Worm (Caenorhabditis elegans) whole organism, midembryonic: ENCODE results near the gene srw-31.

Experiments used
- T22C8.4 ChIP-seq: fragments of 200-800 bp; sonication (Bioruptor generic); IDR thresholded peaks from 2 replicates; pipeline ENCODE4 v1.3.6; 2022; ENCODE audit warnings: missing genetic modification characterization, missing compliant biosample characterization
- cog-1 ChIP-seq: sonication (generic microtip); optimal IDR thresholded peaks from 2 replicates; lab custom pipeline; 2016; ENCODE audit warnings: missing genetic modification characterization, missing compliant biosample characterization
- flt-1 ChIP-seq: fragments of 200-800 bp; sonication (Bioruptor generic); IDR thresholded peaks from 2 replicates; pipeline ENCODE4 v1.3.6; 2022; ENCODE audit warnings: missing genetic modification characterization, missing compliant biosample characterization
- klf-2 ChIP-seq: fragments of 200-800 bp; sonication (Bioruptor generic); conservative IDR thresholded peaks from 2 replicates; pipeline ENCODE4 v1.3.6; 2022; ENCODE audit warnings: missing genetic modification reagents, missing genetic modification characterization, missing compliant biosample characterization
- med-1 ChIP-seq: sonication (generic microtip); optimal IDR thresholded peaks from 2 replicates; lab custom pipeline; 2017; ENCODE audit warnings: missing genetic modification characterization, mild to moderate bottlenecking, missing compliant biosample characterization, antibody characterized with exemption, missing genetic modification reagents; ENCODE audit not compliant: insufficient read depth
- ref-1 ChIP-seq: fragments of 200-800 bp; sonication (Bioruptor generic); conservative IDR thresholded peaks from 2 replicates; pipeline ENCODE4 v1.3.6; 2022; ENCODE audit warnings: missing genetic modification reagents, missing genetic modification characterization, missing compliant biosample characterization
- tab-1 ChIP-seq: fragments of 200-800 bp; sonication (Bioruptor generic); IDR thresholded peaks from 2 replicates; pipeline ENCODE4 v1.3.6; 2022; ENCODE audit warnings: missing genetic modification characterization, missing compliant biosample characterization
- ztf-23 ChIP-seq: fragments of 200-800 bp; sonication (Bioruptor generic); IDR thresholded peaks from 2 replicates; pipeline ENCODE4 v1.3.6; 2022; ENCODE audit warnings: missing genetic modification reagents, missing genetic modification characterization, missing compliant biosample characterization
- ztf-29 ChIP-seq: fragments of 200-800 bp; sonication (Bioruptor generic); IDR thresholded peaks from 2 replicates; pipeline ENCODE4 v1.3.6; 2022; ENCODE audit warnings: missing genetic modification reagents, missing genetic modification characterization, missing compliant biosample characterization

srw-31 gene

ce11 chrV:17486034-17486433 is 20.4 kb upstream of the srw-31 start, which contains the start of gene scl-24:
Gene scl-24 (plus strand): TSS chrV:17486334.
- TF ChIP-seq med-1 (GFP tag; lab: Kevin White, UChicago), result no peak
- TF ChIP-seq tab-1 (GFP tag; lab: Robert Waterston, UW), result no peak
- TF ChIP-seq klf-2 (GFP tag; lab: Robert Waterston, UW), result no peak
- no peak for TF ChIP-seq ztf-23 (GFP tag; lab: Robert Waterston, UW)
- TF ChIP-seq ref-1 (GFP tag; lab: Robert Waterston, UW), result no peak
- no peak for TF ChIP-seq ztf-29
- TF ChIP-seq flt-1, result no peak
- no peak for TF ChIP-seq cog-1
- no peak for TF ChIP-seq T22C8.4

DNA sequence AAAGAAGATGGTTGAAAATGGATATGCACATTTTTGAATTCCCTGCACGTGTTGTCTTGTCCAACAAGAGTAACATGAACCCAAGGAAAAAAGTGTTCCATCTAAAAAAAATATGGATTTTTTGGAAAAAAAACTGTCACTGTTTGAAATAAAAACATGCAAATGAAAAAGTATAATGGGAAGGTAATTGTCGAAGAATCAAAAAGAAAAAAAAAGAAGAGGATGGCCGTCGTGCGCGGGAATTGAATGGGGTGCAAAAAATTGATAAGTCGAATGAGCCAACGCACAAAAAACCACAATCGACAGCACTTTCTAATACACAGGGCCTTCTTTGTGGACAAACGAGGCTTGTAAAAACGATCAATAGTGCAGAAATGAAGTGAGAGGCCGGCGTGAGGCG is 12.7 kb upstream of the srw-31 start, which contains the start of gene fbxa-102:
fbxa-102 (minus strand) TSS at position 101 of the 400 bp plus-strand sequence.
- TF ChIP-seq med-1 (GFP tag; lab: Kevin White, UChicago) (no peak), ztf-29 (no peak), T22C8.4 (no peak), ztf-23 (GFP tag; lab: Robert Waterston, UW) (no peak), tab-1 (GFP tag; lab: Robert Waterston, UW) (no peak), klf-2 (GFP tag; lab: Robert Waterston, UW) (no peak), cog-1 (no peak), ref-1 (GFP tag; lab: Robert Waterston, UW) (no peak), flt-1 (no peak)

ce11 chrV:17496071-17496470 is 10.3 kb upstream of the srw-31 start, which contains the start of gene srh-118:
Gene srh-118 (minus strand): TSS chrV:17496171.
- TF ChIP-seq tab-1 (GFP tag; lab: Robert Waterston, UW) (no peak), T22C8.4 (no peak), klf-2 (GFP tag; lab: Robert Waterston, UW) (no peak), cog-1 (no peak), ztf-23 (GFP tag; lab: Robert Waterston, UW) (no peak), ref-1 (GFP tag; lab: Robert Waterston, UW) (no peak), med-1 (GFP tag; lab: Kevin White, UChicago) (no peak), ztf-29 (no peak), flt-1 (no peak)

ce11 chrV:17500055-17500454 is 6.3 kb upstream of the srw-31 start:
- TF ChIP-seq cog-1 (no peak), ztf-29 (no peak), ref-1 (GFP tag; lab: Robert Waterston, UW) (no peak), klf-2 (GFP tag; lab: Robert Waterston, UW) (no peak), T22C8.4 (no peak), med-1 (GFP tag; lab: Kevin White, UChicago) (no peak), flt-1 (no peak), ztf-23 (GFP tag; lab: Robert Waterston, UW) (no peak), tab-1 (GFP tag; lab: Robert Waterston, UW) (no peak)

- no peak for TF ChIP-seq klf-2 (GFP tag; lab: Robert Waterston, UW)
- no peak for TF ChIP-seq ztf-23 (GFP tag; lab: Robert Waterston, UW)
- TF ChIP-seq tab-1 (GFP tag; lab: Robert Waterston, UW), result no peak
- no peak for TF ChIP-seq flt-1
- no peak for TF ChIP-seq ztf-29
- no peak for TF ChIP-seq T22C8.4
- no peak for TF ChIP-seq ref-1 (GFP tag; lab: Robert Waterston, UW)
- TF ChIP-seq med-1 (GFP tag; lab: Kevin White, UChicago), result no peak
- TF ChIP-seq cog-1, result no peak
Measured at ce11 chrV:17508493-17508892, 2.1 kb downstream of the srw-31 start, which contains the start of gene srw-32. Gene srw-32 (plus strand): TSS chrV:17508793.

DNA sequence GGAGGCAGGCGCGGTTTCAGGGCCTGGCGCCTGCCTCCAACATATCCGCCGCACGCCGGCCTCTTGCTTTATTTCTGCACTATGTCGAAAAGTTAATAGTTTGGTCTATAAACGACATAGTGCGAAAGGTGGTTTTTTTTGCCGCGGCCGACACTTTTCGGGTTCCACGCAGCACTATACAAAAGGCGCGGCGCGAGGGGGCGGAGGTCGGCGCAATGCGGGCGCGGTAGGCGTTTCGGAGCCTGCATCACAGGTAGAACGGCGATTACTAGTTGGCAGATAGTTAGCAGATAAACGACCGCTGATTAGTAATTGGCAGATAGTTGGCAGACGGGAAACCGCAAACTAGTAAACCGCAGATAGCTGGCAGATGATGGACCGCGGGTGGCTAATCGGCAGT is 6.4 kb downstream of the srw-31 start:
- TF ChIP-seq flt-1, result no peak
- no peak for TF ChIP-seq ztf-23 (GFP tag; lab: Robert Waterston, UW)
- TF ChIP-seq ztf-29, result no peak
- TF ChIP-seq tab-1 (GFP tag; lab: Robert Waterston, UW), result 0 out of 2 replicates have a peak, but pooled peaks have one; percentile 32

DNA sequence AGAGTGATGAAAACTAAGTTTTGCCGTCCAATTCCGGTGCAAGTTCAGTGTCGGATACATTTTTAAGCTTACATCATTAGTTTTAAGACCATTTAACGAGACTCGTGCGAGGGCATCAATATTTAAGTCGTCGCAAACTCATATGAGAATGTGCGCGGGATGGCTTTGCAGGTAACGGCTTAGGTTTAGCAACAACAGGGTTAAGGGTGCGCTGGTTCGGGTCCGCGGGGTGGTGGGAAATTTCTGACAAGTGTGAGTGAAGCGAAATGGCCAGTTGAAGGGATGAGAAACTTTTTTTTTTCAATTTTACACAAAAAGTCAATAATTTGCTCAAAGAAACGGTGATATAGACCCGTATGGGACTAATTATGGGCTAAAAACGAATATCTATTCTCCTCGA is 7.4 kb downstream of the srw-31 start:
- 0 out of 2 replicates have a peak, but pooled peaks have one; percentile 10 for TF ChIP-seq ref-1 (GFP tag; lab: Robert Waterston, UW)
- TF ChIP-seq T22C8.4, result no peak

DNA sequence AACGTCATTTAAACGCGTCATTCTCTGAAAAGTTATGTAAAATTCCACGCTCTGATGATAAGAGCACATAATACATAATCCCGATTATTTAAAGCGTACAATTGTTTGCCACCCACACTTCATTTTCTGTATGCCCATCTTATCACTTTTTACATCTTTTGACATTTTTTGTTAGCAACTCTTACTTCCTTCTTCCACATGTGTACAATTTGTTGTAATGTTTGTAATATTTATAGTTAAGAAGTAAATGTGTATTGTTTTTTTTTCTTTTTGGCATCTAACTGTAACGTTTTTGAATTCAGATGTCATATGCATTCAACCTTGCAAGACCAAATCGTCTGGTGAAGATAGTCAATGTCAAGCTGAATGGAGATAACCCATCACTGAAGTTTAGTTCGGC is 14.3 kb downstream of the srw-31 start, which contains the start of gene fbxa-136:
fbxa-136 (plus strand) TSS at position 301 of the 400 bp plus-strand sequence.
- no peak for TF ChIP-seq ref-1 (GFP tag; lab: Robert Waterston, UW)
- no peak for TF ChIP-seq klf-2 (GFP tag; lab: Robert Waterston, UW)
- TF ChIP-seq cog-1, result no peak
- TF ChIP-seq flt-1, result no peak
- no peak for TF ChIP-seq T22C8.4
- no peak for TF ChIP-seq med-1 (GFP tag; lab: Kevin White, UChicago)
- TF ChIP-seq tab-1 (GFP tag; lab: Robert Waterston, UW), result no peak
- no peak for TF ChIP-seq ztf-29
- TF ChIP-seq ztf-23 (GFP tag; lab: Robert Waterston, UW), result no peak

DNA sequence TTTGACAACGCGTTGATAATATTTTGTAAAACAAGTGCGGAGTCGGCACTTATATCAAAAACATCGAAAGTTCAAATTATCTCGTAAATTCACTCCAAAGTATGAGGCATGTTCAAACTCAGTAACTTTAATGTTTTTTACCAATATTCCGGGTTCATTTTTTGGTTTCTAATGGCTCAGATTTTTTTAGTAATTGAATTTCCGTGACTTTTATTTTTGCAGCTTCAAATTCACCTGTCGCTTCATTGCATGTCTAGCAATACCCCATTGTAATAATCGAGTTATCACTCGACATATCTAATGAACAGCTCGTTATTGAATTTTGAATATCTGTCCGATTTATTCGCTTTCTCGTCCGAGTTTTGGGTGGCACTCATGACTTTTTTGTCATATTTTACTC is 21.3 kb downstream of the srw-31 start, which contains the start of gene srz-90:
srz-90 (plus strand) TSS at position 301 of the 400 bp plus-strand sequence.
- TF ChIP-seq T22C8.4, result no peak
- no peak for TF ChIP-seq med-1 (GFP tag; lab: Kevin White, UChicago)
- no peak for TF ChIP-seq flt-1
- no peak for TF ChIP-seq klf-2 (GFP tag; lab: Robert Waterston, UW)
- no peak for TF ChIP-seq tab-1 (GFP tag; lab: Robert Waterston, UW)
- TF ChIP-seq cog-1, result no peak
- TF ChIP-seq ref-1 (GFP tag; lab: Robert Waterston, UW), result no peak
- TF ChIP-seq ztf-23 (GFP tag; lab: Robert Waterston, UW), result no peak
- TF ChIP-seq ztf-29, result no peak

DNA sequence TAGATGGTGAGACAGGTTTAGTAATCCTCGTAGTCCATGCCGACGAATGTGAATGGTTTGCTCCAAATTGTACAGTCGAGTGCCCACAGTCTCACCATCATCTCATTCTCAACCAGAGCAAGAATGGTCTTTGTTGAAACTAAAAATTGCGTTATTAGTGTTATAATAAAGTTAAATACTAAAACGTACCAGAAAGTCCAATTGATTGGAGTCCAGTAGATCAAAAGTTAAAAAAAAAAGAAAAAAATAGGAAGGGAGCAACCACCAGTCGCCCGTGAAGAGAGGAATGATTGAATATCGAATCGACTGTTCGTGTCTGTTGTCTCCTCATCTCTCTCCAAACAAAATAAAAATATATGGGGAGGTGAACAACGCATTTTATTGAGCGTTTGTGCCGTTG is 24.1 kb downstream of the srw-31 start, which contains the start of gene C18D4.12:
C18D4.12 (minus strand) TSS at position 101 of the 400 bp plus-strand sequence.
- no peak for TF ChIP-seq med-1 (GFP tag; lab: Kevin White, UChicago)
- no peak for TF ChIP-seq ref-1 (GFP tag; lab: Robert Waterston, UW)
- TF ChIP-seq ztf-29, result no peak
- no peak for TF ChIP-seq klf-2 (GFP tag; lab: Robert Waterston, UW)
- no peak for TF ChIP-seq flt-1
- TF ChIP-seq T22C8.4, result no peak
- no peak for TF ChIP-seq tab-1 (GFP tag; lab: Robert Waterston, UW)
- no peak for TF ChIP-seq cog-1
